ENCODE assay signal across 5 fruit fly cellular contexts in the genomic region with DNA sequence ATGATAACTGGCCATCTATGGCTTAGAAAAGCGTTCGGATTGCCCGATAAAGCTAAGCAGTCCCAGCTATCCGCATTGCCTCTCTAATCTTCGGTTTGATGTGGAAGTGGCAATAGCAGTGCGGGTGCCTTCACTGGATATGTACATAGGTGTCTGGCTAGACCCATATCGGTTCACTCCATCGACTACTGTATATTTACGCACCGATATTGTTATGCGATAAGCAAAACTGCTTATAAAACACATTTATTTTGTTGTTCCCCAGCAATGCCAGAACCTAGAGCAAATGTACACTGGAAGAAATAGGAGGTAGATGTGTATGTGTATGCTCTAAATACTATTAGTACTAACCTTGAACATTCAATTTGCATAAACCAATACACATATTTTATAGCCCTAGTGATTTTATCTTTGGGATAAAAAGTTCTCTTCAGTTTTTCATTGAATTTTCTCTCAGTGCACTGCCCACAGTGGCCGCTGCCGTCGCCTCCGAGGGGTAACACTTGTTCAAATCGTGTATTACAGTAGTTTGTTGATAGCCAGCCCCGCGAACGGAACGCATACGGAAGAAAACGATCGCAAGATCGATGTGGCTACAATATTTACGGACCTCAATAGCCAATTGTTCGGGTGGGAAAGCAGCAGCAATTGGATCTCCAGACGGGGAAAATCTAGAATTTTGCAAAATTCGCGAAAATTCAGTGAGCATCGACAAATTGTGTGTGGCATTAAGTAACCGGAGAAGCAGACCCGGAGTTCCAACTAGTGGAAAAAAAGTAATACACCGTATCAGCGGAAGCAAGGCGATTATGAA.
TF ChIP-seq lines count a peak whose summit lies in the region.

A gene (plus strand): TSS at position 524 of the 814 bp plus-strand sequence.

TF ChIP-seq in whole organism, adult, 20 proteins besides CTCF, POLR2A, EP300 and RAD21 (continued from another document):
- TF ChIP-seq ovo (GFP tag; optimal IDR thresholded peaks at IDR 0.05; lab: Kevin White, UChicago) (peak; percentile 87), cic (GFP tag; optimal IDR thresholded peaks at IDR 0.05; lab: Kevin White, UChicago) (peak; percentile 90), kay (GFP tag; lab: Kevin White, UChicago; ENCODE audit: borderline replicate concordance) (peak; percentile 97), CG7101 (tag; optimal IDR thresholded peaks at IDR 0.05; lab: Kevin White, UChicago) (peak; percentile 96)

TF ChIP-seq in whole organism, embryonic, 481 proteins besides CTCF, POLR2A, EP300 and RAD21 (continued from another document and continues in another):
- TF ChIP-seq gt (GFP tag; IDR thresholded peaks at IDR 0.05; lab: Robert Waterston, UW): peak; percentile 88
- TF ChIP-seq chn (GFP tag; optimal IDR thresholded peaks at IDR 0.05; lab: Kevin White, UChicago): peak; percentile 94
- peak; percentile 73 for TF ChIP-seq CG7745 (tag; optimal IDR thresholded peaks at IDR 0.05; lab: Kevin White, UChicago)
- TF ChIP-seq Blimp-1 (GFP tag; optimal IDR thresholded peaks at IDR 0.05; lab: Kevin White, UChicago): peak; percentile 95
- peak; percentile 81 for TF ChIP-seq CG4360 (GFP tag; IDR thresholded peaks at IDR 0.05; lab: Robert Waterston, UW)
- peak; percentile 95 for TF ChIP-seq B-H1 (GFP tag; IDR thresholded peaks at IDR 0.05; lab: Robert Waterston, UW)
- TF ChIP-seq CG16813 (GFP tag; IDR thresholded peaks at IDR 0.05; lab: Robert Waterston, UW; ENCODE audit: partially characterized antibody): no peak
- TF ChIP-seq ci (GFP tag; IDR thresholded peaks at IDR 0.05; lab: Robert Waterston, UW): peak; percentile 98
- peak; percentile 96 for TF ChIP-seq CG4404 (GFP tag; IDR thresholded peaks at IDR 0.05; lab: Robert Waterston, UW)
- peak; percentile 97 for TF ChIP-seq E2f1 (GFP tag; IDR thresholded peaks at IDR 0.05; lab: Robert Waterston, UW)
- TF ChIP-seq tx (GFP tag; optimal IDR thresholded peaks at IDR 0.05; lab: Kevin White, UChicago): peak; percentile 95
- no peak for TF ChIP-seq Doc3 (GFP tag; IDR thresholded peaks at IDR 0.05; lab: Robert Waterston, UW; ENCODE audit: partially characterized antibody)
- TF ChIP-seq H15 (GFP tag; IDR thresholded peaks at IDR 0.05; lab: Robert Waterston, UW): peak; percentile 96
- TF ChIP-seq fd64A (GFP tag; optimal IDR thresholded peaks at IDR 0.05; lab: Kevin White, UChicago): peak; percentile 83
- peak; percentile 92 for TF ChIP-seq CG3065 (GFP tag; optimal IDR thresholded peaks at IDR 0.05; lab: Kevin White, UChicago)
- TF ChIP-seq phol (tag; optimal IDR thresholded peaks at IDR 0.05; lab: Kevin White, UChicago): peak; percentile 94
- peak; percentile 97 for TF ChIP-seq ems (GFP tag; optimal IDR thresholded peaks at IDR 0.05; lab: Kevin White, UChicago)
- peak; percentile 96 for TF ChIP-seq CG18476 (GFP tag; optimal IDR thresholded peaks at IDR 0.05; lab: Kevin White, UChicago)
- TF ChIP-seq Nf-YA (GFP tag; IDR thresholded peaks at IDR 0.05; lab: Robert Waterston, UW): peak; percentile 95
- peak; percentile 95 for TF ChIP-seq CG12942 (GFP tag; optimal IDR thresholded peaks at IDR 0.05; lab: Kevin White, UChicago)
- no peak for TF ChIP-seq vnd (GFP tag; IDR thresholded peaks at IDR 0.05; lab: Robert Waterston, UW; ENCODE audit: partially characterized antibody)
- peak; percentile 96 for TF ChIP-seq CG12299 (tag; optimal IDR thresholded peaks at IDR 0.05; lab: Kevin White, UChicago)
- peak; percentile 99 for TF ChIP-seq CG12769 (tag; optimal IDR thresholded peaks at IDR 0.05; lab: Kevin White, UChicago)
- TF ChIP-seq Scr (GFP tag; IDR thresholded peaks at IDR 0.05; lab: Robert Waterston, UW; ENCODE audit: partially characterized antibody): no peak
- TF ChIP-seq tup (GFP tag; optimal IDR thresholded peaks at IDR 0.05; lab: Kevin White, UChicago): peak; percentile 94
- peak; percentile 97 for TF ChIP-seq ara (GFP tag; IDR thresholded peaks at IDR 0.05; lab: Robert Waterston, UW)
- TF ChIP-seq pum (GFP tag; optimal IDR thresholded peaks at IDR 0.05; lab: Kevin White, UChicago): peak; percentile 97
- peak; percentile 72; the same call in 2 of the 3 replicates for TF ChIP-seq z (GFP tag; IDR thresholded peaks at IDR 0.05; lab: Robert Waterston, UW)

TF ChIP-seq in whole organism, prepupa, 60 proteins besides CTCF, POLR2A, EP300 and RAD21 (continued from another document and continues in another):
- TF ChIP-seq fkh (GFP tag; optimal IDR thresholded peaks at IDR 0.05; lab: Kevin White, UChicago) (peak; percentile 97), CG31627 (GFP tag; optimal IDR thresholded peaks at IDR 0.05; lab: Kevin White, UChicago) (peak; percentile 56), Sox102F (GFP tag; optimal IDR thresholded peaks at IDR 0.05; lab: Kevin White, UChicago) (peak; percentile 37), acj6 (GFP tag; optimal IDR thresholded peaks at IDR 0.05; lab: Kevin White, UChicago) (peak; percentile 80), CG9139 (GFP tag; optimal IDR thresholded peaks at IDR 0.05; lab: Kevin White, UChicago) (peak; percentile 74), salr (GFP tag; optimal IDR thresholded peaks at IDR 0.05; lab: Kevin White, UChicago) (peak; percentile 41 to 52), fd59A (GFP tag; optimal IDR thresholded peaks at IDR 0.05; lab: Kevin White, UChicago) (peak; percentile 75), OdsH (GFP tag; optimal IDR thresholded peaks at IDR 0.05; lab: Kevin White, UChicago) (peak; percentile 84), Gug (GFP tag; IDR thresholded peaks at IDR 0.05; lab: Robert Waterston, UW) (peak; percentile 93), Blimp-1 (GFP tag; optimal IDR thresholded peaks at IDR 0.05; lab: Kevin White, UChicago) (no peak), CG3032 (tag; optimal IDR thresholded peaks at IDR 0.05; lab: Kevin White, UChicago) (peak; percentile 81), eg (GFP tag; IDR thresholded peaks at IDR 0.05; lab: Robert Waterston, UW) (peak; percentile 95), svp (GFP tag; lab: Kevin White, UChicago) (peak; percentile 66), CG11762 (GFP tag; optimal IDR thresholded peaks at IDR 0.05; lab: Kevin White, UChicago; ENCODE audit: insufficient read depth) (peak; percentile 73), Met (GFP tag; optimal IDR thresholded peaks at IDR 0.05; lab: Kevin White, UChicago) (peak; percentile 52), CG6163 (GFP tag; IDR thresholded peaks at IDR 0.05; lab: Robert Waterston, UW) (peak; percentile 92), spab (GFP tag; optimal IDR thresholded peaks at IDR 0.05; lab: Kevin White, UChicago) (peak; percentile 77), CG1621 (tag; optimal IDR thresholded peaks at IDR 0.05; lab: Kevin White, UChicago) (peak; percentile 81), CG6854 (GFP tag; optimal IDR thresholded peaks at IDR 0.05; lab: Kevin White, UChicago) (no peak), CG8632 (GFP tag; optimal IDR thresholded peaks at IDR 0.05; lab: Kevin White, UChicago) (peak; percentile 55), CG6808 (GFP tag; optimal IDR thresholded peaks at IDR 0.05; lab: Kevin White, UChicago) (peak; percentile 75), CG10669 (GFP tag; optimal IDR thresholded peaks at IDR 0.05; lab: Kevin White, UChicago) (peak; percentile 82), lz (GFP tag; optimal IDR thresholded peaks at IDR 0.05; lab: Kevin White, UChicago) (peak; percentile 53), Ets21C (GFP tag; optimal IDR thresholded peaks at IDR 0.05; lab: Kevin White, UChicago) (peak; percentile 19), CG32006 (GFP tag; optimal IDR thresholded peaks at IDR 0.05; lab: Kevin White, UChicago) (peak; percentile 89), Smox (GFP tag; optimal IDR thresholded peaks at IDR 0.05; lab: Kevin White, UChicago) (no peak), CG34406 (GFP tag; optimal IDR thresholded peaks at IDR 0.05; lab: Kevin White, UChicago) (peak; percentile 57), Eip78C (GFP tag; lab: Kevin White, UChicago) (peak; percentile 93), achi (GFP tag; optimal IDR thresholded peaks at IDR 0.05; lab: Kevin White, UChicago) (peak; percentile 79), CG8119 (GFP tag; IDR thresholded peaks at IDR 0.05; lab: Robert Waterston, UW) (peak; percentile 91), CG11294 (GFP tag; IDR thresholded peaks at IDR 0.05; lab: Robert Waterston, UW) (peak; percentile 88)

TF ChIP-seq in whole organism, pupa, 21 proteins besides CTCF, POLR2A, EP300 and RAD21 (continued from another document):
- no peak for TF ChIP-seq CG13204 (GFP tag; optimal IDR thresholded peaks at IDR 0.05; lab: Kevin White, UChicago)
- TF ChIP-seq CG8301 (tag; optimal IDR thresholded peaks at IDR 0.05; lab: Kevin White, UChicago): peak; percentile 91
TF ChIP-seq in whole organism, pupa: peak in this region for 18.

TF ChIP-seq in whole organism, wandering third instar larva, 38 proteins besides CTCF, POLR2A, EP300 and RAD21 (continued from another document):
- TF ChIP-seq Rel (GFP tag; optimal IDR thresholded peaks at IDR 0.05; lab: Kevin White, UChicago) (no peak), Rel (tag; optimal IDR thresholded peaks at IDR 0.05; lab: Kevin White, UChicago) (peak; percentile 56), dmrt93B (GFP tag; optimal IDR thresholded peaks at IDR 0.05; lab: Kevin White, UChicago) (peak; percentile 39), foxo (GFP tag; optimal IDR thresholded peaks at IDR 0.05; lab: Kevin White, UChicago) (peak; percentile 62 to 90), sv (GFP tag; optimal IDR thresholded peaks at IDR 0.05; lab: Kevin White, UChicago) (peak; percentile 97), CG9705 (GFP tag; optimal IDR thresholded peaks at IDR 0.05; lab: Kevin White, UChicago) (no peak), Abd-B (GFP tag; optimal IDR thresholded peaks at IDR 0.05; lab: Kevin White, UChicago) (no peak), Sp1 (GFP tag; optimal IDR thresholded peaks at IDR 0.05; lab: Kevin White, UChicago) (peak; percentile 61), Dif (GFP tag; optimal IDR thresholded peaks at IDR 0.05; lab: Kevin White, UChicago; ENCODE audit: partially characterized antibody) (no peak), Jra (GFP tag; optimal IDR thresholded peaks at IDR 0.05; lab: Kevin White, UChicago) (peak; percentile 44), CrebA (GFP tag; optimal IDR thresholded peaks at IDR 0.05; lab: Kevin White, UChicago; ENCODE audit: borderline replicate concordance) (no peak), brk (GFP tag; optimal IDR thresholded peaks at IDR 0.05; lab: Kevin White, UChicago) (no peak), GATAd (GFP tag; optimal IDR thresholded peaks at IDR 0.05; lab: Kevin White, UChicago) (no peak), Dfd (GFP tag; optimal IDR thresholded peaks at IDR 0.05; lab: Kevin White, UChicago) (no peak), Myc (optimal IDR thresholded peaks at IDR 0.05; lab: Kevin White, UChicago) (no peak), Hr78 (GFP tag; optimal IDR thresholded peaks at IDR 0.05; lab: Kevin White, UChicago) (no peak), jim (GFP tag; optimal IDR thresholded peaks at IDR 0.05; lab: Kevin White, UChicago) (no peak), Vsx2 (GFP tag; optimal IDR thresholded peaks at IDR 0.05; lab: Kevin White, UChicago; ENCODE audit: partially characterized antibody) (no peak)
